Worm (Caenorhabditis elegans): ENCODE measurements around the gene fbxb-17.

Gene fbxb-17

ce11 chrII:1695861-1696260, 19.7 kb downstream of the fbxb-17 start, which contains the start of gene F58E1.13:
Gene F58E1.13, minus strand, starts transcription at chrII:1695872.
- TF ChIP-seq dmd-6 (GFP tag; IDR thresholded peaks at IDR 0.05) (no peak), lin-1 (GFP tag; IDR thresholded peaks at IDR 0.05) (no peak), ZK546.5 (tag; optimal IDR thresholded peaks at IDR 0.05) (no peak), sdz-12 (GFP tag; optimal IDR thresholded peaks at IDR 0.05) (no peak), nhr-10 (tag; optimal IDR thresholded peaks at IDR 0.05) (no peak), lin-39 (tag; optimal IDR thresholded peaks at IDR 0.05) (no peak), unc-39 (tag; optimal IDR thresholded peaks at IDR 0.05) (no peak), F26F4.8 (GFP tag; conservative IDR thresholded peaks at IDR 0.05) (no peak), nhr-111 (GFP tag; optimal IDR thresholded peaks at IDR 0.05) (no peak), ceh-28 (tag; optimal IDR thresholded peaks at IDR 0.05) (no peak), F37D6.2 (tag; optimal IDR thresholded peaks at IDR 0.05) (no peak)

ce11 chrII:1700518-1701091, 24.4 kb downstream of the fbxb-17 start:
- TF ChIP-seq dmd-8 (GFP tag; IDR thresholded peaks at IDR 0.05) = 0 out of 2 replicates have a peak, but pooled peaks have one; percentile 48

ce11 chrII:1703363-1703762, 27.2 kb downstream of the fbxb-17 start, which contains the start of gene fbxb-47:
Gene fbxb-47, minus strand, starts transcription at chrII:1703463.
- TF ChIP-seq ZK546.5 (tag; optimal IDR thresholded peaks at IDR 0.05) (no peak), zag-1 (tag; optimal IDR thresholded peaks at IDR 0.05) (no peak), attf-4 (tag; optimal IDR thresholded peaks at IDR 0.05) (no peak), daf-19 (GFP tag; conservative IDR thresholded peaks at IDR 0.05) (no peak), ztf-11 (tag; optimal IDR thresholded peaks at IDR 0.05) (no peak), zfp-2 (tag; optimal IDR thresholded peaks at IDR 0.05) (no peak), dmd-8 (GFP tag; IDR thresholded peaks at IDR 0.05) (no peak)

- TF ChIP-seq nhr-41 (GFP tag; IDR thresholded peaks at IDR 0.05) (no peak), aha-1 (tag) (peak; percentile 44)
Measured at ce11 chrII:1706385-1706784, 30.2 kb downstream of the fbxb-17 start, which contains the start of gene sdz-18. Gene sdz-18, minus strand, starts transcription at chrII:1706485.

- TF ChIP-seq aha-1 (tag) (peak; percentile 28), lin-13 (GFP tag; optimal IDR thresholded peaks at IDR 0.05) (no peak), madf-5 (GFP tag; IDR thresholded peaks at IDR 0.05) (no peak)
Measured at ce11 chrII:1709959-1710358, 33.8 kb downstream of the fbxb-17 start, which contains the start of gene fbxa-184. Gene fbxa-184, plus strand, starts transcription at chrII:1710259.

ce11 chrII:1712938-1713337, 36.8 kb downstream of the fbxb-17 start, which contains the start of gene btb-7:
Gene btb-7, plus strand, starts transcription at chrII:1713238.
- no peak for TF ChIP-seq dve-1 (tag; optimal IDR thresholded peaks at IDR 0.05; ENCODE audit: insufficient read depth)

- TF ChIP-seq mxl-3 (GFP tag; optimal IDR thresholded peaks at IDR 0.05) (no peak), mes-2 (tag; optimal IDR thresholded peaks at IDR 0.05; ENCODE audit: poor library complexity, severe bottlenecking) (no peak), D1046.2 (GFP tag; IDR thresholded peaks at IDR 0.05) (no peak), lin-29 (GFP tag; IDR thresholded peaks at IDR 0.05) (no peak), tag-97 (GFP tag; IDR thresholded peaks at IDR 0.05) (no peak), pha-4 (GFP tag; IDR thresholded peaks at IDR 0.05) (no peak), pha-4 (tag; optimal IDR thresholded peaks at IDR 0.05) (no peak), nhr-77 (tag; optimal IDR thresholded peaks at IDR 0.05) (no peak), vab-7 (GFP tag; IDR thresholded peaks at IDR 0.05) (no peak), arid-1 (GFP tag; conservative IDR thresholded peaks at IDR 0.05) (no peak), unc-39 (tag; optimal IDR thresholded peaks at IDR 0.05) (no peak), madf-9 (GFP tag; conservative IDR thresholded peaks at IDR 0.05) (no peak), duxl-1 (tag; optimal IDR thresholded peaks at IDR 0.05; ENCODE audit: poor library complexity) (no peak), saeg-2 (GFP tag; IDR thresholded peaks at IDR 0.05) (no peak), hlh-30 (tag; optimal IDR thresholded peaks at IDR 0.05; ENCODE audit: insufficient read depth) (no peak), zfp-3 (GFP tag; conservative IDR thresholded peaks at IDR 0.05) (no peak), skn-1 (tag; optimal IDR thresholded peaks at IDR 0.05) (no peak), unc-62 (GFP tag; optimal IDR thresholded peaks at IDR 0.05 in 1 of 2) (no peak), unc-62 (tag; optimal IDR thresholded peaks at IDR 0.05) (no peak)
Measured at ce11 chrII:1714772-1715353, 38.7 kb downstream of the fbxb-17 start, which contains the start of gene btb-6. Gene btb-6, plus strand, starts transcription at chrII:1715303.

Measured in whole organism, L4 larva.